Worm (Caenorhabditis elegans): ENCODE measurements around the gene ttm-2.

DNA sequence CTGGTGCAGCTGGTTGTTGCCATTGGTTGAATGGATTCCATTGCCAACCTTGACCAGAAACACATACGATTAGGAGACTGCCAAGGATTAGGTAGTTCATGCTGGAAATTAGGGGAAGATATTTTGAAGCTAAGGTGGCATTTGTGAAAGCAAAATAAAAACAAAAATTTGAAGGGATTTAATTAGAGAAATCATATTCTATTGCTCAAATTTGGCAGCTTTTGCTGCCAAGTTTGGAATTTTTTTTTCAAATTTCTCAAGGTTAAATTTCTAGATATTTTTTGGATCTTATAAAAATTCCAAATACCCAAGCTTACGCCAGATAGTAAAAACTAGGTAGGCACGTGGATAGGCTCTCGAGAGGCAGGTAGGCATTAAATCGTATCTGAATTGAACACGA, 5.1 kb upstream of the ttm-2 start, which contains the start of gene F26G1.5:
- TF ChIP-seq K12H6.12 (tag; optimal IDR thresholded peaks at IDR 0.05) (no peak), bed-2 (GFP tag; IDR thresholded peaks at IDR 0.05) (no peak), snpc-4 (GFP tag; optimal IDR thresholded peaks at IDR 0.05) (no peak), snpc-4 (tag; optimal IDR thresholded peaks at IDR 0.05) (no peak), atf-7 (tag; optimal IDR thresholded peaks at IDR 0.05) (no peak)

All from whole organism, young adult.